Worm (Caenorhabditis elegans) whole organism, L2 larva: ENCODE results near the gene F32D1.3.

Experiments used
- R02D3.7 ChIP-seq: fragments of 150-350 bp; optimal IDR thresholded peaks from 2 replicates; lab custom pipeline; 2014; ENCODE audit warnings: missing biosample characterization, missing genetic modification characterization
- aly-2 ChIP-seq: fragments of 150-350 bp; optimal IDR thresholded peaks from 2 replicates; lab custom pipeline; 2014; ENCODE audit warnings: missing biosample characterization, missing genetic modification characterization
- blmp-1 ChIP-seq: sonication (generic microtip); optimal IDR thresholded peaks from 2 replicates; lab custom pipeline; 2017; ENCODE audit warnings: missing genetic modification characterization, mild to moderate bottlenecking, missing compliant biosample characterization, antibody characterized with exemption, moderate library complexity; ENCODE audit not compliant: insufficient read depth
- ceh-16 ChIP-seq: fragments of 150-350 bp; optimal IDR thresholded peaks from 2 replicates; lab custom pipeline; 2014; ENCODE audit warnings: missing biosample characterization, missing genetic modification characterization
- ceh-82 ChIP-seq: fragments of 150-350 bp; optimal IDR thresholded peaks from 2 replicates; lab custom pipeline; 2014; ENCODE audit warnings: missing biosample characterization, missing genetic modification characterization
- egl-27 ChIP-seq: sonication (generic microtip); optimal IDR thresholded peaks from 3 replicates; lab custom pipeline; 2017; ENCODE audit warnings: missing biosample characterization, missing genetic modification reagents, missing genetic modification characterization
- elt-1 ChIP-seq: fragments of 150-350 bp; optimal IDR thresholded peaks from 2 replicates; lab custom pipeline; 2014; ENCODE audit warnings: missing biosample characterization, missing genetic modification characterization
- lin-13 ChIP-seq: fragments of 150-350 bp; optimal IDR thresholded peaks from 2 replicates; lab custom pipeline; 2014; ENCODE audit warnings: missing biosample characterization, missing genetic modification reagents, missing genetic modification characterization
- mab-5 ChIP-seq: fragments of 150-350 bp; optimal IDR thresholded peaks from 2 replicates; lab custom pipeline; 2014; ENCODE audit warnings: missing biosample characterization, missing genetic modification characterization
- nhr-129 ChIP-seq: fragments of 150-350 bp; optimal IDR thresholded peaks from 2 replicates; lab custom pipeline; 2014; ENCODE audit warnings: missing biosample characterization, missing genetic modification characterization
- nhr-6 ChIP-seq: fragments of 150-350 bp; optimal IDR thresholded peaks from 2 replicates; lab custom pipeline; 2014; ENCODE audit warnings: missing biosample characterization, missing genetic modification characterization
- ztf-11 ChIP-seq: sonication (generic microtip); optimal IDR thresholded peaks from 2 replicates; lab custom pipeline; 2017; ENCODE audit warnings: missing biosample characterization, missing genetic modification characterization
- ztf-4 ChIP-seq: fragments of 150-350 bp; optimal IDR thresholded peaks from 2 replicates; lab custom pipeline; 2014; ENCODE audit warnings: missing biosample characterization, missing genetic modification characterization

ce11 chrV:4387402-4387801, 26.0 kb upstream of the F32D1.3 start, which contains the start of gene F13A2.9:
- no peak for TF ChIP-seq ztf-11
- no peak for TF ChIP-seq nhr-6 (tag; lab: Kevin White, UChicago)
- TF ChIP-seq blmp-1 (tag; lab: Kevin White, UChicago): no peak
- TF ChIP-seq R02D3.7: no peak
- TF ChIP-seq ceh-82 (tag; lab: Kevin White, UChicago): no peak
- no peak for TF ChIP-seq ceh-16 (tag; lab: Kevin White, UChicago)
- TF ChIP-seq aly-2: no peak
- no peak for TF ChIP-seq egl-27
- no peak for TF ChIP-seq ztf-4 (tag; lab: Kevin White, UChicago)
- TF ChIP-seq mab-5 (tag; lab: Kevin White, UChicago): no peak
- no peak for TF ChIP-seq lin-13
- no peak for TF ChIP-seq elt-1 (tag; lab: Kevin White, UChicago)
- no peak for TF ChIP-seq nhr-129 (tag; lab: Kevin White, UChicago)
